Fruit fly (Drosophila melanogaster) whole organism, pupa: ENCODE data around the gene KP78b.

ENCODE experiments used
- CG32121 ChIP-seq: fragments of 200-800 bp; sonication (Bioruptor generic); IDR thresholded peaks from 2 replicates; pipeline ENCODE4 v1.3.6; 2022; ENCODE audit warnings: missing biosample characterization, missing genetic modification characterization
- CG34367 ChIP-seq: fragments of 200-800 bp; sonication (Bioruptor generic); optimal IDR thresholded peaks from 2 replicates; lab custom pipeline; 2018; ENCODE audit warnings: missing biosample characterization, mild to moderate bottlenecking, missing genetic modification characterization
- EcR ChIP-seq: fragments of 200-800 bp; sonication (Bioruptor generic); optimal IDR thresholded peaks from 3 replicates; lab custom pipeline; 2019; ENCODE audit warnings: missing biosample characterization, missing genetic modification characterization, mild to moderate bottlenecking, moderate library complexity, missing genetic modification reagents
- Ets98B ChIP-seq: fragments of 200-800 bp; sonication (Bioruptor generic); IDR thresholded peaks from 2 replicates; pipeline ENCODE4 v1.3.6; 2022; ENCODE audit warnings: missing biosample characterization, missing genetic modification characterization
- Pif1A ChIP-seq: fragments of 200-800 bp; sonication (Bioruptor generic); optimal IDR thresholded peaks from 3 replicates; lab custom pipeline; 2016; ENCODE audit warnings: missing biosample characterization, missing genetic modification characterization
- Pif1B ChIP-seq: fragments of 200-800 bp; sonication (Bioruptor generic); optimal IDR thresholded peaks from 3 replicates; lab custom pipeline; 2016; ENCODE audit warnings: missing biosample characterization, missing genetic modification characterization
- gl ChIP-seq: fragments of 200-800 bp; sonication (Bioruptor generic); optimal IDR thresholded peaks from 2 replicates; lab custom pipeline; 2018; ENCODE audit warnings: missing biosample characterization, mild to moderate bottlenecking, missing genetic modification characterization

dm6 chr3R:11375142-11375541 lies 22.2 kb upstream of the KP78b start:
- no peak for TF ChIP-seq Ets98B
- no peak for TF ChIP-seq CG34367 (tag; lab: Kevin White, UChicago)
- no peak for TF ChIP-seq gl (tag; lab: Kevin White, UChicago)
- TF ChIP-seq Pif1B, result no peak
- no peak for TF ChIP-seq Pif1A
- TF ChIP-seq CG32121 (GFP tag; lab: Robert Waterston, UW), result no peak
- TF ChIP-seq EcR, result no peak
